Worm (Caenorhabditis elegans) whole organism, L3 larva: Measurements from ENCODE around the gene F25E2.3.

Experiments used
- R02D3.7 ChIP-seq: fragments of 150-350 bp; optimal IDR thresholded peaks from 2 replicates; lab custom pipeline; 2014; ENCODE audit warnings: missing biosample characterization, missing genetic modification characterization
- aly-2 ChIP-seq: fragments of 150-350 bp; optimal IDR thresholded peaks from 2 replicates; lab custom pipeline; 2014; ENCODE audit warnings: missing biosample characterization, missing genetic modification characterization
- nfya-1 ChIP-seq: sonication (generic microtip); optimal IDR thresholded peaks from 2 replicates; lab custom pipeline; 2017; ENCODE audit warnings: missing genetic modification characterization, mild to moderate bottlenecking, missing compliant biosample characterization, antibody characterized with exemption, moderate library complexity; ENCODE audit not compliant: insufficient read depth
- pqm-1 ChIP-seq: fragments of 150-350 bp; optimal IDR thresholded peaks from 2 replicates; lab custom pipeline; 2017; ENCODE audit warnings: missing biosample characterization, missing genetic modification characterization, inconsistent platforms
- skn-1 ChIP-seq: fragments of 150-350 bp; optimal IDR thresholded peaks from 2 replicates; lab custom pipeline; 2014; ENCODE audit warnings: missing biosample characterization, missing genetic modification characterization

- no peak for TF ChIP-seq skn-1 (tag; lab: Kevin White, UChicago)
- TF ChIP-seq aly-2 (tag; lab: Kevin White, UChicago): no peak
- no peak for TF ChIP-seq R02D3.7 (tag; lab: Kevin White, UChicago)
- no peak for TF ChIP-seq nfya-1 (tag; lab: Kevin White, UChicago)
- no peak for TF ChIP-seq pqm-1 (tag; lab: Kevin White, UChicago)
These were observed 5.0 kb upstream of the F25E2.3 start for ce11 chrX:817984-818383.
